Worm (Caenorhabditis elegans) whole organism, mixed stage, embryonic: ENCODE data around the gene clec-245.

Experiments used
- ces-1 ChIP-seq: fragments of 150-350 bp; optimal IDR thresholded peaks from 2 replicates; lab custom pipeline; 2014; ENCODE audit warnings: missing biosample characterization, missing genetic modification reagents, missing genetic modification characterization
- pha-4 ChIP-seq: fragments of 150-350 bp; optimal IDR thresholded peaks from 2 replicates; lab custom pipeline; 2018; ENCODE audit warnings: missing biosample characterization, missing genetic modification reagents, missing genetic modification characterization

DNA sequence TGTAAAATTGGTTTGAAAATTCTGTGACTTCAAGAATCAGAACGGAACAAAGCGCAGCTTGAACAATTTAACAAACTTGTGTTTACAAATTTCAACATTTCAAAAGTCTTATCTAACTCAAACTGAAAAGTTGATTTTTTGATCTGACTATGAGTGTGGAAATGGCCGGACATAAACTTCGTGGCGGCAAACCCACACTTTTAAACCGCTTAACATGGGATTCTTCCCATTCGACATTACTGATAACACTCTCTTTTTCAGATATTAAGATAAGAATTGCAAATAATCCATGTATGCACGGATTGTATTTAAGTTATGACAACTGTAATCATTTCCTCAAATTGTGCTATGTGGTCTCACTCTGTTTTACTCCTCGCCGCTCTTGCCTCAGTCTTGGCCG is 2.9 kb upstream of the clec-245 start, which contains the start of gene clec-42:
- no peak for TF ChIP-seq pha-4 (tag; lab: Kevin White, UChicago)
- TF ChIP-seq ces-1 (GFP tag; lab: Kevin White, UChicago), result no peak
